Worm (Caenorhabditis elegans) whole organism, L2 larva: ENCODE results near the gene C16C8.22.

Source experiments
- dmd-4 ChIP-seq: sonication (generic microtip); optimal IDR thresholded peaks from 2 replicates; lab custom pipeline; 2017; ENCODE audit warnings: missing biosample characterization, missing genetic modification characterization
- elt-3 ChIP-seq: sonication (generic microtip); optimal IDR thresholded peaks from 2 replicates; lab custom pipeline; 2017; ENCODE audit warnings: missing biosample characterization, missing genetic modification characterization
- lin-39 ChIP-seq: fragments of 150-350 bp; optimal IDR thresholded peaks from 2 replicates; lab custom pipeline; 2014; ENCODE audit warnings: missing biosample characterization, missing genetic modification reagents, missing genetic modification characterization
- nhr-10 ChIP-seq: sonication (generic microtip); optimal IDR thresholded peaks from 2 replicates; lab custom pipeline; 2017; ENCODE audit warnings: missing biosample characterization, missing genetic modification characterization
- nhr-11 ChIP-seq: fragments of 150-350 bp; optimal IDR thresholded peaks from 2 replicates; lab custom pipeline; 2014; ENCODE audit warnings: missing biosample characterization, missing genetic modification characterization
- nhr-12 ChIP-seq: fragments of 150-350 bp; optimal IDR thresholded peaks from 2 replicates; lab custom pipeline; 2014; ENCODE audit warnings: missing biosample characterization, missing genetic modification characterization
- sem-4 ChIP-seq: fragments of 150-350 bp; optimal IDR thresholded peaks from 2 replicates; lab custom pipeline; 2014; ENCODE audit warnings: missing biosample characterization, missing genetic modification reagents, missing genetic modification characterization

DNA sequence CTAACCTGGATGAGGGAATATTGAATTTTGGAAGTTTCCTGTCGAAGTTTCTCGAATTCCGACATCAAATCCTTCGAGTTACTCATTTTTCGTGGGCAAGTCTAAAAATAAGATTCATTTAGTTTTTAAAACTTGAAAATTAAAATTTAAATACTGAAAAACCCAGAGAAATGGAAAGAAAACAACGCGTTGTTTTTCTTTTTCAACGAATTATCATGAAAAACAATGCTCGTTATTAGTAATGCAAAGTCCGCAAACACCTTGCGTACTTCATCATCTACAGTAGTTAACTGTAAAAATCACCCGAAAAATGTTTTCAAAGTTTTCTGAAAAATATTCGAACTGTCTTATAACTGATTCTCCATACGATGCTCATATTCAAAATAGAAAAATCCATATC lies 1.2 kb upstream of the C16C8.22 start, which contains the start of gene C16C8.4:
- no peak for TF ChIP-seq elt-3
- no peak for TF ChIP-seq nhr-11 (tag; lab: Kevin White, UChicago)
- TF ChIP-seq dmd-4 (tag; lab: Kevin White, UChicago): no peak
- no peak for TF ChIP-seq lin-39 (tag; lab: Kevin White, UChicago)
- TF ChIP-seq nhr-12: no peak
- no peak for TF ChIP-seq sem-4 (tag; lab: Kevin White, UChicago)
- no peak for TF ChIP-seq nhr-10
